Fruit fly (Drosophila melanogaster) S2 (cell line): Measurements from ENCODE around the gene CG32295.

Experiments
- CG8478 ChIP-seq: fragments of >200 bp; optimal IDR thresholded peaks from 2 replicates; lab custom pipeline; 2018
- CTCF ChIP-seq, 2 experiments: fragments of >200 bp; optimal IDR thresholded peaks; 2 replicates each; lab custom pipeline; 2018

DNA sequence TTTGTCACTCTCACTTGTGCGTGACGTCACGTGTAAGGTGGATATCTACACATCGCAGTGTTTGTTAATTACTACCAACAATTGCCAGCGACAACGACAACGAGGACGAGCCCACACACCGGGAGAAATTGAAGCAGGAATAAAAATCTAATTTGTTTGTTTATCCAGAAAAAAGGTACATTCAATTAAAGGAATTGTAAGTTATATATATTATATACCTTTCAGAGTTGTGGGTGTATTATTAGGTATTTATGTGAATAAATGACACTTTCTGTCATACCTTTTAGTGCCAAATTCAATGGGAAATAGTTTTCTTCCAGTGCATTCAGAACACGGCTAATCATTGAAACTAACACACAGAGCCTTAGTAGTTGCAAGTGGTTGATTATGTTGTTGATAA, 11.6 kb downstream of the CG32295 start:
- TF ChIP-seq CG8478 (lab: Kevin White, UChicago) (no peak), CTCF (optimal IDR thresholded peaks at IDR 0.05; lab: Kevin White, UChicago) (no peak)
